1 fruit fly cellular context compared by ENCODE assay signal in the genomic region with DNA sequence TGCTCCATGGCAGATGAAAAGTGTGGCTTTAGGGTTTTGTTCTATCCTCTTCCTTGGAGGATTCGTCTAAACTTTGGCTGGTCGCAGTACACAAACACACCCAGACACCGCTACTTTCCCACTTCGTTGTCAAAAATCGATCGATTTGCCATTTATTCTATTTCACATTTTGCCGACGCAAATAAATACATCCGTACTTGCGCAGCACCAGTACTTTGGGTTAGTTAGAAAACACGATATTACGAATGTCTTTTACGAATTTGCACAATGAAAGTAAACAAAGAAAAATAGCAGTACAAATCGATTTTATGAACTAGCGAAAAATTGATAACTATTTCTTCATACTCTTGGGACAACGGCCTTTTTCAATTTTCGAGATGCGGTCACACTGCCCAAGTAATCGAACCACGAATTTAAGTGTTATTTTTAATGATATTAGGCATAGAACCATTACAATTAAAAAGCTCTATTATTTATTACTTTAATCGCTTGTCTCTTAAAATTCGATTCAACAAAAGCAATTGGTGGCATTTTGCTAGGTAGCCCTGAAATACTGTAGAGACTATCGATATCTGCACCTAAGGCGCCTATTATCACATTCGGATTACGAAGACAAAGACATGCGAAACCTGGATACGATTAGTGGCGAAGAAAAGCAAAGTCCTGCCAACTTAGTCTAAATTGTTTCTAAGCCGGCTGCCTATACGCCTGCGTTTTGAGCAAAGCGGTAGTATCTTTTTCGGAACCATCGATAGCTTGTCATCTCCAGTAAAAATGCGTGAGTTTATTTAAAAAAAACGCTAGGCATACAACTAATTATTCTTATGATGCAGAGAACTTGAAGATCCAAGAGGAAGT.
TF ChIP-seq lines count a peak whose summit lies in the region.

DIP2 (minus strand) TSS at position 337 of the 858 bp plus-strand sequence.
wac (plus strand) TSS at position 559 of the 858 bp plus-strand sequence.

TF ChIP-seq in whole organism, embryonic, 481 proteins besides CTCF, POLR2A, EP300 and RAD21 (continued from another document and continues in another):
- TF ChIP-seq CG7928 (GFP tag; optimal IDR thresholded peaks at IDR 0.05; lab: Kevin White, UChicago) (peak; percentile 95), onecut (GFP tag; IDR thresholded peaks at IDR 0.05; lab: Robert Waterston, UW) (peak; percentile 91), CG11247 (GFP tag; IDR thresholded peaks at IDR 0.05; lab: Robert Waterston, UW) (peak; percentile 80), CG6854 (GFP tag; optimal IDR thresholded peaks at IDR 0.05; lab: Kevin White, UChicago) (peak; percentile 50), Usf (GFP tag; optimal IDR thresholded peaks at IDR 0.05; lab: Kevin White, UChicago) (no peak), Dip2 (GFP tag; IDR thresholded peaks at IDR 0.05; lab: Robert Waterston, UW) (no peak), pzg (GFP tag; optimal IDR thresholded peaks at IDR 0.05; lab: Kevin White, UChicago) (peak; percentile 93), p53 (GFP tag; optimal IDR thresholded peaks at IDR 0.05; lab: Kevin White, UChicago) (peak; percentile 76), gce (GFP tag; IDR thresholded peaks at IDR 0.05; lab: Robert Waterston, UW) (no peak), CG2116 (GFP tag; optimal IDR thresholded peaks at IDR 0.05; lab: Kevin White, UChicago) (peak; percentile 94), Sox102F (GFP tag; optimal IDR thresholded peaks at IDR 0.05; lab: Kevin White, UChicago) (no peak), zfh2 (GFP tag; optimal IDR thresholded peaks at IDR 0.05; lab: Kevin White, UChicago) (peak; percentile 93), Dp (GFP tag; optimal IDR thresholded peaks at IDR 0.05; lab: Kevin White, UChicago) (peak; percentile 77), Xbp1 (GFP tag; optimal IDR thresholded peaks at IDR 0.05; lab: Kevin White, UChicago) (peak; percentile 88), kah (GFP tag; optimal IDR thresholded peaks at IDR 0.05; lab: Kevin White, UChicago) (no peak), HLH54F (GFP tag; optimal IDR thresholded peaks at IDR 0.05; lab: Kevin White, UChicago) (peak; percentile 85), fd64A (GFP tag; optimal IDR thresholded peaks at IDR 0.05; lab: Kevin White, UChicago) (no peak), pfk (GFP tag; optimal IDR thresholded peaks at IDR 0.05; lab: Kevin White, UChicago) (peak; percentile 16), CHES-1-like (GFP tag; optimal IDR thresholded peaks at IDR 0.05; lab: Kevin White, UChicago) (peak; percentile 69), CG18599 (GFP tag; optimal IDR thresholded peaks at IDR 0.05; lab: Kevin White, UChicago) (no peak), unc-4 (GFP tag; IDR thresholded peaks at IDR 0.05; lab: Robert Waterston, UW; ENCODE audit: partially characterized antibody) (peak; percentile 95), Optix (GFP tag; IDR thresholded peaks at IDR 0.05; lab: Robert Waterston, UW) (peak; percentile 54; the same call in 2 of the 3 replicates), yki (optimal IDR thresholded peaks at IDR 0.05; lab: Kevin White, UChicago) (no peak), nmo (GFP tag; optimal IDR thresholded peaks at IDR 0.05; lab: Kevin White, UChicago) (peak; percentile 75), wdn (GFP tag; IDR thresholded peaks at IDR 0.05; lab: Robert Waterston, UW) (peak; percentile 61), trem (tag; optimal IDR thresholded peaks at IDR 0.05; lab: Kevin White, UChicago) (peak; percentile 100), btn (GFP tag; optimal IDR thresholded peaks at IDR 0.05; lab: Kevin White, UChicago) (peak; percentile 60), vnd (GFP tag; IDR thresholded peaks at IDR 0.05; lab: Robert Waterston, UW; ENCODE audit: partially characterized antibody) (peak; percentile 84), Rfx (GFP tag; IDR thresholded peaks at IDR 0.05; lab: Robert Waterston, UW) (peak; percentile 92), MBD-R2 (GFP tag; IDR thresholded peaks at IDR 0.05; lab: Robert Waterston, UW) (peak; percentile 66), amos (GFP tag; IDR thresholded peaks at IDR 0.05; lab: Robert Waterston, UW; ENCODE audit: partially characterized antibody) (peak; percentile 90), CG18764 (GFP tag; optimal IDR thresholded peaks at IDR 0.05; lab: Kevin White, UChicago) (peak; percentile 74), CG10366 (GFP tag; IDR thresholded peaks at IDR 0.05; lab: Robert Waterston, UW) (peak; percentile 57; the same call in 1 of the 2 replicates), NK7.1 (GFP tag; optimal IDR thresholded peaks at IDR 0.05; lab: Kevin White, UChicago) (peak; percentile 67), sens (GFP tag; lab: Kevin White, UChicago) (peak; percentile 95), CG43689 (GFP tag; IDR thresholded peaks at IDR 0.05; lab: Robert Waterston, UW) (no peak), CG10462 (GFP tag; optimal IDR thresholded peaks at IDR 0.05; lab: Kevin White, UChicago) (peak; percentile 41), CG14965 (GFP tag; optimal IDR thresholded peaks at IDR 0.05; lab: Kevin White, UChicago; ENCODE audit: borderline replicate concordance) (no peak), Neu2 (GFP tag; optimal IDR thresholded peaks at IDR 0.05; lab: Kevin White, UChicago; ENCODE audit: borderline replicate concordance) (peak; percentile 22), Fer3 (tag; optimal IDR thresholded peaks at IDR 0.05; lab: Kevin White, UChicago) (peak; percentile 65), zen (tag; optimal IDR thresholded peaks at IDR 0.05; lab: Kevin White, UChicago) (peak; percentile 57), CG10979 (tag; optimal IDR thresholded peaks at IDR 0.05; lab: Kevin White, UChicago) (peak; percentile 42), Kr (GFP tag; optimal IDR thresholded peaks at IDR 0.05; lab: Kevin White, UChicago) (no peak), prd (optimal IDR thresholded peaks at IDR 0.05; lab: Kevin White, UChicago) (no peak), prd (GFP tag; IDR thresholded peaks at IDR 0.05; lab: Robert Waterston, UW) (peak; percentile 76; the same call in 2 of the 3 replicates), insv (GFP tag; optimal IDR thresholded peaks at IDR 0.05; lab: Kevin White, UChicago) (peak in 1 of 2 experiments; percentile 49), br (optimal IDR thresholded peaks at IDR 0.05; lab: Kevin White, UChicago) (no peak), CG2199 (GFP tag; IDR thresholded peaks at IDR 0.05; lab: Robert Waterston, UW) (peak; percentile 75; the same call in 2 of the 3 replicates), sc (optimal IDR thresholded peaks at IDR 0.05; lab: Kevin White, UChicago) (no peak), sc (GFP tag; optimal IDR thresholded peaks at IDR 0.05; lab: Kevin White, UChicago) (peak; percentile 37), da (GFP tag; optimal IDR thresholded peaks at IDR 0.05; lab: Kevin White, UChicago) (peak; percentile 69), CG12744 (GFP tag; optimal IDR thresholded peaks at IDR 0.05; lab: Kevin White, UChicago) (peak; percentile 67), CG2875 (GFP tag; optimal IDR thresholded peaks at IDR 0.05; lab: Kevin White, UChicago) (peak; percentile 51), CG4328 (GFP tag; optimal IDR thresholded peaks at IDR 0.05; lab: Kevin White, UChicago) (peak; percentile 32), chm (GFP tag; IDR thresholded peaks at IDR 0.05; lab: Robert Waterston, UW) (peak; percentile 83), CG9727 (GFP tag; optimal IDR thresholded peaks at IDR 0.05; lab: Kevin White, UChicago) (peak; percentile 56), otp (GFP tag; IDR thresholded peaks at IDR 0.05; lab: Robert Waterston, UW) (no peak; the same call in 2 of the 3 replicates), Ada2b (GFP tag; IDR thresholded peaks at IDR 0.05; lab: Robert Waterston, UW) (peak; percentile 64; the same call in 1 of the 2 replicates), chinmo (GFP tag; IDR thresholded peaks at IDR 0.05; lab: Robert Waterston, UW; ENCODE audit: partially characterized antibody) (peak; percentile 84; the same call in 2 of the 4 replicates), CG12071 (GFP tag; optimal IDR thresholded peaks at IDR 0.05; lab: Kevin White, UChicago) (no peak), ssp (GFP tag; IDR thresholded peaks at IDR 0.05; lab: Robert Waterston, UW) (peak; percentile 53; the same call in 1 of the 2 replicates), tap (tag; optimal IDR thresholded peaks at IDR 0.05; lab: Kevin White, UChicago) (no peak), hbn (GFP tag; IDR thresholded peaks at IDR 0.05; lab: Robert Waterston, UW; ENCODE audit: partially characterized antibody) (peak; percentile 85), Eip74EF (GFP tag; optimal IDR thresholded peaks at IDR 0.05; lab: Kevin White, UChicago) (no peak), fd96Cb (tag; optimal IDR thresholded peaks at IDR 0.05; lab: Kevin White, UChicago) (peak; percentile 42), ap (GFP tag; IDR thresholded peaks at IDR 0.05; lab: Robert Waterston, UW) (no peak), Mrtf (GFP tag; IDR thresholded peaks at IDR 0.05; lab: Robert Waterston, UW) (peak; percentile 42; the same call in 1 of the 3 replicates), Jarid2 (GFP tag; optimal IDR thresholded peaks at IDR 0.05; lab: Kevin White, UChicago) (no peak), CG30431 (GFP tag; optimal IDR thresholded peaks at IDR 0.05; lab: Kevin White, UChicago) (peak; percentile 14), Dbx (GFP tag; IDR thresholded peaks at IDR 0.05; lab: Robert Waterston, UW) (peak; percentile 83), eve (GFP tag; optimal IDR thresholded peaks at IDR 0.05; lab: Kevin White, UChicago) (no peak), ham (GFP tag; IDR thresholded peaks at IDR 0.05; lab: Robert Waterston, UW) (peak; percentile 14; the same call in 1 of the 2 replicates), CG9817 (tag; optimal IDR thresholded peaks at IDR 0.05; lab: Kevin White, UChicago) (peak; percentile 64), PHDP (tag; optimal IDR thresholded peaks at IDR 0.05; lab: Kevin White, UChicago) (peak; percentile 47), lbe (GFP tag; optimal IDR thresholded peaks at IDR 0.05; lab: Kevin White, UChicago) (peak; percentile 69), Vsx1 (GFP tag; optimal IDR thresholded peaks at IDR 0.05; lab: Kevin White, UChicago) (no peak), sr (GFP tag; IDR thresholded peaks at IDR 0.05; lab: Robert Waterston, UW) (0 out of 3 replicates have a peak, but pooled peaks have one; percentile 5), disco-r (GFP tag; optimal IDR thresholded peaks at IDR 0.05; lab: Kevin White, UChicago) (peak; percentile 52), CG6175 (GFP tag; IDR thresholded peaks at IDR 0.05; lab: Robert Waterston, UW) (peak; percentile 50; the same call in 2 of the 3 replicates), Myb (GFP tag; optimal IDR thresholded peaks at IDR 0.05; lab: Kevin White, UChicago) (peak; percentile 81), exex (tag; optimal IDR thresholded peaks at IDR 0.05; lab: Kevin White, UChicago) (no peak), Nf-YB (GFP tag; optimal IDR thresholded peaks at IDR 0.05; lab: Kevin White, UChicago) (peak; percentile 40), CG10565 (GFP tag; optimal IDR thresholded peaks at IDR 0.05; lab: Kevin White, UChicago) (no peak), gsb (GFP tag; IDR thresholded peaks at IDR 0.05; lab: Robert Waterston, UW) (no peak), CG34224 (GFP tag; IDR thresholded peaks at IDR 0.05; lab: Robert Waterston, UW; ENCODE audit: partially characterized antibody) (peak; percentile 86), fd3F (GFP tag; optimal IDR thresholded peaks at IDR 0.05; lab: Kevin White, UChicago) (peak; percentile 4), fu2 (GFP tag; optimal IDR thresholded peaks at IDR 0.05; lab: Kevin White, UChicago) (peak; percentile 78), Poxn (GFP tag; IDR thresholded peaks at IDR 0.05; lab: Robert Waterston, UW) (no peak), Six4 (GFP tag; optimal IDR thresholded peaks at IDR 0.05; lab: Kevin White, UChicago) (peak; percentile 73), ash1 (GFP tag; optimal IDR thresholded peaks at IDR 0.05; lab: Kevin White, UChicago) (peak; percentile 27), abd-A (tag; optimal IDR thresholded peaks at IDR 0.05; lab: Kevin White, UChicago) (no peak), tna (GFP tag; IDR thresholded peaks at IDR 0.05; lab: Robert Waterston, UW; ENCODE audit: partially characterized antibody) (peak; percentile 86), MTF-1 (GFP tag; optimal IDR thresholded peaks at IDR 0.05; lab: Kevin White, UChicago; ENCODE audit: borderline replicate concordance) (peak; percentile 39), CG1233 (GFP tag; optimal IDR thresholded peaks at IDR 0.05; lab: Kevin White, UChicago) (peak; percentile 49), CG30020 (tag; optimal IDR thresholded peaks at IDR 0.05; lab: Kevin White, UChicago) (peak; percentile 73), gcm2 (GFP tag; optimal IDR thresholded peaks at IDR 0.05; lab: Kevin White, UChicago) (peak; percentile 62), zf30C (GFP tag; optimal IDR thresholded peaks at IDR 0.05; lab: Kevin White, UChicago) (no peak), CG1529 (GFP tag; optimal IDR thresholded peaks at IDR 0.05; lab: Kevin White, UChicago) (no peak), Mes4 (GFP tag; optimal IDR thresholded peaks at IDR 0.05; lab: Kevin White, UChicago) (peak; percentile 78), ind (GFP tag; optimal IDR thresholded peaks at IDR 0.05; lab: Kevin White, UChicago) (peak; percentile 83), CG8388 (GFP tag; optimal IDR thresholded peaks at IDR 0.05; lab: Kevin White, UChicago) (peak; percentile 28), CG34422 (GFP tag; IDR thresholded peaks at IDR 0.05; lab: Robert Waterston, UW) (peak; percentile 82), CG15479 (GFP tag; optimal IDR thresholded peaks at IDR 0.05; lab: Kevin White, UChicago) (peak; percentile 6), CG15269 (tag; optimal IDR thresholded peaks at IDR 0.05; lab: Kevin White, UChicago) (no peak), Stat92E (GFP tag; optimal IDR thresholded peaks at IDR 0.05; lab: Kevin White, UChicago) (no peak), CG31224 (GFP tag; IDR thresholded peaks at IDR 0.05; lab: Robert Waterston, UW) (peak; percentile 55), CG2678 (tag; optimal IDR thresholded peaks at IDR 0.05; lab: Kevin White, UChicago) (no peak), CG16779 (GFP tag; IDR thresholded peaks at IDR 0.05; lab: Robert Waterston, UW) (peak; percentile 71), CG11085 (GFP tag; IDR thresholded peaks at IDR 0.05; lab: Robert Waterston, UW) (0 out of 2 replicates have a peak, but pooled peaks have one; percentile 48), pros (GFP tag; optimal IDR thresholded peaks at IDR 0.05; lab: Kevin White, UChicago) (peak; percentile 97), CG10147 (GFP tag; optimal IDR thresholded peaks at IDR 0.05; lab: Kevin White, UChicago) (peak; percentile 28), NFAT (GFP tag; IDR thresholded peaks at IDR 0.05; lab: Robert Waterston, UW) (peak; percentile 88), CG4730 (GFP tag; IDR thresholded peaks at IDR 0.05; lab: Robert Waterston, UW) (peak; percentile 62), jing (GFP tag; optimal IDR thresholded peaks at IDR 0.05; lab: Kevin White, UChicago) (no peak), CG14014 (GFP tag; IDR thresholded peaks at IDR 0.05; lab: Robert Waterston, UW) (peak; percentile 71), hkb (optimal IDR thresholded peaks at IDR 0.05; lab: Kevin White, UChicago) (no peak), hkb (GFP tag; IDR thresholded peaks at IDR 0.05; lab: Robert Waterston, UW) (peak; percentile 58; the same call in 1 of the 2 replicates)
